Fruit fly (Drosophila melanogaster): ENCODE data around the gene ATP6AP2.

Gene ATP6AP2

dm6 chr3R:9226701-9227313 is 33.6 kb upstream of the ATP6AP2 start (continued):
- TF ChIP-seq CG8765 (GFP tag; IDR thresholded peaks at IDR 0.05) (no peak), CG1024 (GFP tag; IDR thresholded peaks at IDR 0.05) (no peak), CG34422 (GFP tag; IDR thresholded peaks at IDR 0.05) (no peak; the same call in 2 of the 3 replicates), lilli (GFP tag; optimal IDR thresholded peaks at IDR 0.05) (no peak), kni (GFP tag; optimal IDR thresholded peaks at IDR 0.05) (peak; percentile 69), CG8388 (GFP tag; optimal IDR thresholded peaks at IDR 0.05) (no peak), sug (tag; optimal IDR thresholded peaks at IDR 0.05) (peak; percentile 58), CG1832 (GFP tag; optimal IDR thresholded peaks at IDR 0.05) (peak; percentile 80), CoRest (tag; optimal IDR thresholded peaks at IDR 0.05) (no peak), bcd (GFP tag; optimal IDR thresholded peaks at IDR 0.05) (no peak), CG17912 (GFP tag; optimal IDR thresholded peaks at IDR 0.05) (no peak), CG4854 (GFP tag; optimal IDR thresholded peaks at IDR 0.05) (no peak), gro (GFP tag; optimal IDR thresholded peaks at IDR 0.05) (peak; percentile 48), Dll (GFP tag; IDR thresholded peaks at IDR 0.05; ENCODE audit: partially characterized antibody) (peak; percentile 50; the same call in 3 of the 4 replicates), CG12659 (GFP tag; optimal IDR thresholded peaks at IDR 0.05) (no peak), hbn (GFP tag; IDR thresholded peaks at IDR 0.05; ENCODE audit: partially characterized antibody) (peak; percentile 29; the same call in 1 of the 2 replicates), sqz (GFP tag; optimal IDR thresholded peaks at IDR 0.05) (peak; percentile 90), CG3995 (GFP tag; optimal IDR thresholded peaks at IDR 0.05) (no peak), schlank (tag; optimal IDR thresholded peaks at IDR 0.05) (no peak), Max (GFP tag; optimal IDR thresholded peaks at IDR 0.05) (no peak), corto (GFP tag; optimal IDR thresholded peaks at IDR 0.05) (no peak)

- peak; percentile 82 for TF ChIP-seq CG10366 (GFP tag; IDR thresholded peaks at IDR 0.05)
- peak; percentile 70 for TF ChIP-seq Chrac-16 (GFP tag; optimal IDR thresholded peaks at IDR 0.05)
- peak; percentile 1 to 87 for TF ChIP-seq Hr51 (GFP tag; optimal IDR thresholded peaks at IDR 0.05)
- no peak for TF ChIP-seq jumu (GFP tag; optimal IDR thresholded peaks at IDR 0.05)
- peak in 1 of 2 experiments; percentile 13 for TF ChIP-seq Eip74EF (GFP tag; optimal IDR thresholded peaks at IDR 0.05)
- no peak for TF ChIP-seq CG7987 (GFP tag; optimal IDR thresholded peaks at IDR 0.05)
- 0 out of 2 replicates have a peak, but pooled peaks have one; percentile 20 for TF ChIP-seq Lim3 (GFP tag; IDR thresholded peaks at IDR 0.05)
- TF ChIP-seq PHDP (tag; optimal IDR thresholded peaks at IDR 0.05): peak; percentile 81
- TF ChIP-seq Mrtf (GFP tag; IDR thresholded peaks at IDR 0.05): no peak; the same call in 1 of the 3 replicates
- TF ChIP-seq Aef1 (GFP tag; IDR thresholded peaks at IDR 0.05): peak; percentile 80
- peak; percentile 30 for TF ChIP-seq cwo (GFP tag; optimal IDR thresholded peaks at IDR 0.05)
- peak; percentile 74 for TF ChIP-seq CG14014 (GFP tag; IDR thresholded peaks at IDR 0.05)
- peak; percentile 85 for TF ChIP-seq CG14441 (GFP tag; IDR thresholded peaks at IDR 0.05)
- TF ChIP-seq lilli (GFP tag; optimal IDR thresholded peaks at IDR 0.05): peak; percentile 63
- TF ChIP-seq sqz (GFP tag; optimal IDR thresholded peaks at IDR 0.05): no peak
- TF ChIP-seq NC2β (GFP tag; optimal IDR thresholded peaks at IDR 0.05): no peak
- peak; percentile 79 for TF ChIP-seq CG3281 (GFP tag; optimal IDR thresholded peaks at IDR 0.05)
- peak; percentile 77 for TF ChIP-seq CG11695 (GFP tag; IDR thresholded peaks at IDR 0.05)
- peak; percentile 79 for TF ChIP-seq CG9727 (GFP tag; optimal IDR thresholded peaks at IDR 0.05)
- TF ChIP-seq CG10431 (GFP tag; optimal IDR thresholded peaks at IDR 0.05): no peak
- peak; percentile 50 for TF ChIP-seq az2 (GFP tag; optimal IDR thresholded peaks at IDR 0.05)
- no peak for TF ChIP-seq Sin3A (optimal IDR thresholded peaks at IDR 0.05)
- TF ChIP-seq fu2 (GFP tag; optimal IDR thresholded peaks at IDR 0.05): no peak
- no peak for TF ChIP-seq pho (GFP tag; optimal IDR thresholded peaks at IDR 0.05)
- no peak for TF ChIP-seq Spps (tag; optimal IDR thresholded peaks at IDR 0.05)
- TF ChIP-seq Ptx1 (GFP tag; IDR thresholded peaks at IDR 0.05): peak; percentile 86
- TF ChIP-seq pfk (GFP tag; optimal IDR thresholded peaks at IDR 0.05): no peak
- no peak for TF ChIP-seq chif (GFP tag; optimal IDR thresholded peaks at IDR 0.05)
- peak; percentile 85 for TF ChIP-seq lmd (GFP tag; IDR thresholded peaks at IDR 0.05)
- peak; percentile 70 for TF ChIP-seq Fer1 (GFP tag; optimal IDR thresholded peaks at IDR 0.05)
- peak; percentile 75 for TF ChIP-seq fd96Cb (tag; optimal IDR thresholded peaks at IDR 0.05)
Measured at dm6 chr3R:9227330-9227729, 33.1 kb upstream of the ATP6AP2 start.
